Fruit fly (Drosophila melanogaster) whole organism, embryonic: ENCODE results near the gene CG14015.

Source experiments
- Awh ChIP-seq: fragments of 200-800 bp; sonication (Bioruptor generic); IDR thresholded peaks from 2 replicates; pipeline ENCODE4, ENCODE4 v1.3.6; 2022; ENCODE audit warnings: missing biosample characterization, missing genetic modification characterization
- CG10543 ChIP-seq: fragments of 200-800 bp; sonication (Bioruptor generic); optimal IDR thresholded peaks from 3 replicates; lab custom pipeline; 2017; ENCODE audit warnings: missing biosample characterization, mild to moderate bottlenecking, missing genetic modification characterization, moderate library complexity
- CG10979 ChIP-seq: fragments of 200-800 bp; sonication (Bioruptor generic); optimal IDR thresholded peaks from 2 replicates; lab custom pipeline; 2018; ENCODE audit warnings: missing biosample characterization, mild to moderate bottlenecking, missing genetic modification characterization, moderate library complexity
- CG12155 ChIP-seq: fragments of 200-800 bp; sonication (Bioruptor generic); optimal IDR thresholded peaks from 3 replicates; lab custom pipeline; 2016; ENCODE audit warnings: missing biosample characterization, missing genetic modification characterization
- CG13424 ChIP-seq: fragments of 200-800 bp; sonication (Bioruptor generic); optimal IDR thresholded peaks from 2 replicates; lab custom pipeline; 2019; ENCODE audit warnings: missing biosample characterization, mild to moderate bottlenecking, missing genetic modification characterization, moderate library complexity
- CG14860 ChIP-seq: fragments of 200-800 bp; sonication (Bioruptor generic); IDR thresholded peaks from 3 replicates; pipeline ENCODE4 v1.3.6; 2022; ENCODE audit warnings: missing biosample characterization, missing genetic modification characterization; ENCODE audit not compliant: partially characterized antibody
- CG17829 ChIP-seq: fragments of 200-800 bp; optimal IDR thresholded peaks from 2 replicates; lab custom pipeline; 2019; ENCODE audit warnings: missing biosample characterization, mild to moderate bottlenecking, missing genetic modification characterization, moderate library complexity
- CG18476 ChIP-seq: fragments of 200-800 bp; sonication (Bioruptor generic); optimal IDR thresholded peaks from 2 replicates; lab custom pipeline; 2016; ENCODE audit warnings: missing biosample characterization, mild to moderate bottlenecking, missing genetic modification characterization
- CG2712 ChIP-seq: fragments of 200-800 bp; optimal IDR thresholded peaks from 3 replicates; lab custom pipeline; 2019; ENCODE audit warnings: missing biosample characterization, mild to moderate bottlenecking, missing genetic modification characterization, moderate library complexity
- CG3065 ChIP-seq: fragments of 200-800 bp; sonication (Bioruptor generic); optimal IDR thresholded peaks from 2 replicates; lab custom pipeline; 2016; ENCODE audit warnings: missing biosample characterization, missing genetic modification characterization
- CG32532 ChIP-seq: fragments of 200-800 bp; sonication (Bioruptor generic); IDR thresholded peaks from 2 replicates; pipeline ENCODE4 v1.3.6; 2022; ENCODE audit warnings: missing biosample characterization, missing genetic modification characterization
- CG5245 ChIP-seq: fragments of 200-800 bp; sonication (Bioruptor generic); optimal IDR thresholded peaks from 3 replicates; lab custom pipeline; 2016; ENCODE audit warnings: missing biosample characterization, missing genetic modification characterization
- CG6791 ChIP-seq: fragments of 200-800 bp; sonication (Bioruptor generic); IDR thresholded peaks from 3 replicates; pipeline ENCODE4 v1.3.6; 2022; ENCODE audit warnings: missing biosample characterization, missing genetic modification characterization; ENCODE audit not compliant: partially characterized antibody
- CG7786 ChIP-seq: fragments of 200-800 bp; sonication (Bioruptor generic); optimal IDR thresholded peaks from 2 replicates; lab custom pipeline; 2016; ENCODE audit warnings: missing biosample characterization, missing genetic modification characterization
- CG8281 ChIP-seq: fragments of 200-800 bp; sonication (Bioruptor generic); optimal IDR thresholded peaks from 2 replicates; lab custom pipeline; 2018; ENCODE audit warnings: missing biosample characterization, mild to moderate bottlenecking, missing genetic modification characterization, moderate library complexity
- CG8924 ChIP-seq: fragments of 200-800 bp; optimal IDR thresholded peaks from 3 replicates; lab custom pipeline; 2019; ENCODE audit warnings: missing biosample characterization, mild to moderate bottlenecking, missing genetic modification characterization, moderate library complexity
- CkIIα-i1 ChIP-seq: fragments of 200-800 bp; sonication (Bioruptor generic); IDR thresholded peaks from 2 replicates; pipeline ENCODE4 v1.3.6; 2022; ENCODE audit warnings: missing biosample characterization, missing genetic modification characterization
- CoRest ChIP-seq: fragments of 200-800 bp; sonication (Bioruptor generic); optimal IDR thresholded peaks from 3 replicates; lab custom pipeline; 2018; ENCODE audit warnings: missing biosample characterization, mild to moderate bottlenecking, missing genetic modification characterization, moderate library complexity
- D19A ChIP-seq: fragments of 200-800 bp; optimal IDR thresholded peaks from 3 replicates; lab custom pipeline; 2019; ENCODE audit warnings: missing biosample characterization, mild to moderate bottlenecking, missing genetic modification characterization, moderate library complexity
- Dad ChIP-seq: fragments of 200-800 bp; sonication (Bioruptor generic); optimal IDR thresholded peaks from 3 replicates; lab custom pipeline; 2016; ENCODE audit warnings: missing biosample characterization, missing genetic modification characterization
- Dref ChIP-seq: fragments of 200-800 bp; sonication (Bioruptor generic); IDR thresholded peaks from 2 replicates; pipeline ENCODE4 v1.3.6; 2022; ENCODE audit warnings: missing biosample characterization, missing genetic modification characterization
- E2f1 ChIP-seq: fragments of 200-800 bp; sonication (Bioruptor generic); IDR thresholded peaks from 2 replicates; pipeline ENCODE4 v1.3.6; 2022; ENCODE audit warnings: missing biosample characterization, missing genetic modification characterization
- Elba2 ChIP-seq: fragments of 200-800 bp; sonication (Bioruptor generic); optimal IDR thresholded peaks from 3 replicates; lab custom pipeline; 2016; ENCODE audit warnings: missing biosample characterization, missing genetic modification characterization
- Ets97D ChIP-seq: fragments of 200-800 bp; sonication (Bioruptor generic); optimal IDR thresholded peaks from 3 replicates; lab custom pipeline; 2016; ENCODE audit warnings: missing biosample characterization, missing genetic modification characterization
- Hsf ChIP-seq: fragments of 200-800 bp; sonication (Bioruptor generic); optimal IDR thresholded peaks from 3 replicates; lab custom pipeline; 2016; ENCODE audit warnings: missing biosample characterization, missing genetic modification characterization
- Mad ChIP-seq: fragments of 200-800 bp; sonication (Bioruptor generic); optimal IDR thresholded peaks from 2 replicates; lab custom pipeline; 2016; ENCODE audit warnings: missing biosample characterization, missing genetic modification characterization
- Max ChIP-seq: fragments of 200-800 bp; sonication (Bioruptor generic); optimal IDR thresholded peaks from 2 replicates; lab custom pipeline; 2016; ENCODE audit warnings: missing biosample characterization, mild to moderate bottlenecking, missing genetic modification characterization
- Meics ChIP-seq: fragments of 200-800 bp; sonication (Bioruptor generic); optimal IDR thresholded peaks from 2 replicates; lab custom pipeline; 2017; ENCODE audit warnings: missing biosample characterization, mild to moderate bottlenecking, missing genetic modification characterization
- Six4 ChIP-seq: fragments of 200-800 bp; sonication (Bioruptor generic); optimal IDR thresholded peaks from 2 replicates; lab custom pipeline; 2016; ENCODE audit warnings: missing biosample characterization, missing genetic modification characterization
- Trl ChIP-seq, 3 experiments: fragments of >200 bp in 2 of 3; fragments of 200-800 bp in 1 of 3; sonication (Bioruptor generic) in 1 of 3; optimal IDR thresholded peaks; 2 replicates in 1 of 3; 3 replicates in 2 of 3; lab custom pipeline; 2016 to 2017; ENCODE audit warnings: missing biosample characterization in 1 of 3, missing genetic modification characterization in 1 of 3
- ase ChIP-seq: fragments of 200-800 bp; sonication (Bioruptor generic); IDR thresholded peaks from 3 replicates; pipeline ENCODE4 v1.3.6; 2022; ENCODE audit warnings: missing biosample characterization, missing genetic modification characterization
- btn ChIP-seq: fragments of 200-800 bp; sonication (Bioruptor generic); optimal IDR thresholded peaks from 2 replicates; lab custom pipeline; 2016; ENCODE audit warnings: missing biosample characterization, missing genetic modification characterization
- crc ChIP-seq: fragments of 200-800 bp; sonication (Bioruptor generic); optimal IDR thresholded peaks from 2 replicates; lab custom pipeline; 2016; ENCODE audit warnings: missing biosample characterization, missing genetic modification characterization
- dmrt99B ChIP-seq: fragments of 200-800 bp; sonication (Bioruptor generic); optimal IDR thresholded peaks from 2 replicates; lab custom pipeline; 2018; ENCODE audit warnings: missing biosample characterization, mild to moderate bottlenecking, missing genetic modification characterization, moderate library complexity
- eyg ChIP-seq: fragments of 200-800 bp; sonication (Bioruptor generic); optimal IDR thresholded peaks from 3 replicates; lab custom pipeline; 2016; ENCODE audit warnings: missing biosample characterization, missing genetic modification characterization
- fd96Cb ChIP-seq: fragments of 200-800 bp; sonication (Bioruptor generic); optimal IDR thresholded peaks from 2 replicates; lab custom pipeline; 2018; ENCODE audit warnings: missing biosample characterization, mild to moderate bottlenecking, missing genetic modification characterization, moderate library complexity
- ftz-f1 ChIP-seq: fragments of 200-800 bp; sonication (Bioruptor generic); optimal IDR thresholded peaks from 2 replicates; lab custom pipeline; 2016; ENCODE audit warnings: missing biosample characterization, missing genetic modification characterization
- fu2 ChIP-seq: fragments of 200-800 bp; sonication (Bioruptor generic); optimal IDR thresholded peaks from 2 replicates; lab custom pipeline; 2016; ENCODE audit warnings: missing biosample characterization, missing genetic modification characterization
- grn ChIP-seq: fragments of 200-800 bp; sonication (Bioruptor generic); optimal IDR thresholded peaks from 3 replicates; lab custom pipeline; 2017; ENCODE audit warnings: missing biosample characterization, missing genetic modification characterization
- ind ChIP-seq: fragments of 200-800 bp; sonication (Bioruptor generic); optimal IDR thresholded peaks from 3 replicates; lab custom pipeline; 2016; ENCODE audit warnings: missing biosample characterization, missing genetic modification characterization
- jing ChIP-seq: fragments of 200-800 bp; sonication (Bioruptor generic); optimal IDR thresholded peaks from 2 replicates; lab custom pipeline; 2018; ENCODE audit warnings: missing biosample characterization, mild to moderate bottlenecking, missing genetic modification characterization
- lilli ChIP-seq: fragments of 200-800 bp; sonication (Bioruptor generic); optimal IDR thresholded peaks from 3 replicates; lab custom pipeline; 2016; ENCODE audit warnings: missing biosample characterization, missing genetic modification characterization
- mirr ChIP-seq: fragments of 200-800 bp; sonication (Bioruptor generic); optimal IDR thresholded peaks from 3 replicates; lab custom pipeline; 2018; ENCODE audit warnings: missing biosample characterization, mild to moderate bottlenecking, missing genetic modification characterization
- mld ChIP-seq: fragments of 200-800 bp; sonication (Bioruptor generic); IDR thresholded peaks from 3 replicates; pipeline ENCODE4 v1.3.6; 2022; ENCODE audit warnings: missing biosample characterization, missing genetic modification characterization; ENCODE audit not compliant: partially characterized antibody
- pan ChIP-seq, 4 experiments: fragments of >200 bp in 3 of 4; fragments of 200-800 bp in 1 of 4; sonication (Bioruptor generic) in 1 of 4; optimal IDR thresholded peaks in 3 of 4; IDR thresholded peaks in 1 of 4; 2 replicates each; pipeline versions ENCODE4 v1.3.6 to Lab custom; 2017 to 2022; ENCODE audit warnings: missing biosample characterization in 2 of 4, missing genetic modification characterization in 2 of 4, mixed read lengths in 1 of 4
- pho ChIP-seq: fragments of 200-800 bp; sonication (Bioruptor generic); optimal IDR thresholded peaks from 2 replicates; lab custom pipeline; 2016; ENCODE audit warnings: missing biosample characterization, missing genetic modification characterization
- row ChIP-seq: fragments of 200-800 bp; sonication (Bioruptor generic); IDR thresholded peaks from 3 replicates; pipeline ENCODE4 v1.3.6; 2022; ENCODE audit warnings: missing biosample characterization, missing genetic modification characterization
- sd ChIP-seq: fragments of 200-800 bp; sonication (Bioruptor generic); optimal IDR thresholded peaks from 3 replicates; lab custom pipeline; 2018; ENCODE audit warnings: missing biosample characterization, mild to moderate bottlenecking, missing genetic modification characterization, moderate library complexity
- tna ChIP-seq: fragments of 200-800 bp; sonication (Bioruptor generic); IDR thresholded peaks from 2 replicates; pipeline ENCODE4 v1.3.6; 2022; ENCODE audit warnings: missing biosample characterization, missing genetic modification characterization; ENCODE audit not compliant: partially characterized antibody
- twi ChIP-seq: fragments of 200-800 bp; optimal IDR thresholded peaks from 2 replicates; lab custom pipeline; 2019; ENCODE audit warnings: missing biosample characterization, mild to moderate bottlenecking, missing genetic modification characterization, moderate library complexity

CG14015 gene

DNA sequence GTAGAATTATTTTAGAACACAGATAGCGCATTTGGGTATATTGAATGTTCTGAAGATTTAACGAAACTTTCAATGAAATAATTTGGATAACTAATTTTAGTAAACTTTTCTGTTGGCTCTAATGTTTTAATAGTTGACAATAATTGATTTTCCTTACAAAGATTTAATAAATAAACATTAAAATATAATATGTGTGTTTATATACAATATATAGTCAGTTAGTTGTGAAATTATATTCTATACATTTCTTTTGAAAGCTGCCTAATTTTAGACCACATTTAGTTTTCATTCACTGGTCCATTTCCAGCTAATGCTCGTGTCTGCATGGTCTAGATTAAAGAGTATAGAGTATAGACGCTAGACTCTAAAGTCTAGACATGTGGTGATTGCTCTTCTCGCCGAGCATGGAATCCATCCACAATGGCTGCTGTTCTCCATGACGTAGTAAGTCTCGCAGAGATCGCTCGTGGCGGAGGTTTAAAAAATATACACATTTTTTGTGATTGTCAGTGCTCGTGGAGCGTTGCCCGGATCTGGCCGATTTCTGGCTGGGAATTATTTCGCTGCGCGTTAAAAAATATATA, 19.9 kb upstream of the CG14015 start, which contains the start of gene GluRIIB:
GluRIIB (plus strand) TSS at position 534 of the 584 bp plus-strand sequence.
- TF ChIP-seq pho (GFP tag; lab: Kevin White, UChicago), result no peak
- no peak for TF ChIP-seq Ets97D (GFP tag; lab: Kevin White, UChicago)
- no peak for TF ChIP-seq CG8281 (tag; lab: Kevin White, UChicago)
- no peak for TF ChIP-seq eyg (GFP tag; lab: Kevin White, UChicago)
- no peak for TF ChIP-seq jing (GFP tag; lab: Kevin White, UChicago)
- TF ChIP-seq lilli (GFP tag; lab: Kevin White, UChicago), result no peak
- no peak for TF ChIP-seq CG7786
- TF ChIP-seq CG14860, result no peak
- TF ChIP-seq Trl (optimal IDR thresholded peaks at IDR 0.05; lab: Kevin White, UChicago), result peak; percentile 3 to 5
- no peak for TF ChIP-seq Trl (GFP tag; optimal IDR thresholded peaks at IDR 0.05; lab: Kevin White, UChicago)
- TF ChIP-seq Hsf (GFP tag; lab: Kevin White, UChicago), result no peak
- peak; percentile 56 for TF ChIP-seq dmrt99B (tag; lab: Kevin White, UChicago)
- no peak for TF ChIP-seq Dad
- TF ChIP-seq mld, result no peak
- TF ChIP-seq Mad (GFP tag; lab: Kevin White, UChicago), result no peak
- TF ChIP-seq fd96Cb (tag; lab: Kevin White, UChicago), result no peak
- TF ChIP-seq mirr (GFP tag; lab: Kevin White, UChicago), result no peak
- no peak for TF ChIP-seq CG3065 (GFP tag; lab: Kevin White, UChicago)
- no peak for TF ChIP-seq CG6791
- no peak for TF ChIP-seq CkIIα-i1 (GFP tag; lab: Robert Waterston, UW)
- no peak for TF ChIP-seq CG18476 (GFP tag; lab: Kevin White, UChicago)
- no peak for TF ChIP-seq CG5245 (GFP tag; lab: Kevin White, UChicago)
- TF ChIP-seq twi (tag; lab: Kevin White, UChicago), result peak; percentile 23
- TF ChIP-seq CG17829 (tag; lab: Kevin White, UChicago), result peak; percentile 8
- TF ChIP-seq CG13424, result peak; percentile 52
- TF ChIP-seq btn (GFP tag; lab: Kevin White, UChicago), result no peak
- TF ChIP-seq grn (GFP tag; lab: Kevin White, UChicago), result no peak
- no peak for TF ChIP-seq tna
- TF ChIP-seq CG8924, result peak; percentile 25
- peak; percentile 34 for TF ChIP-seq CG10543
- TF ChIP-seq Six4 (GFP tag; lab: Kevin White, UChicago), result no peak
- peak; percentile 54 for TF ChIP-seq CG2712 (tag; lab: Kevin White, UChicago)
- TF ChIP-seq CG12155 (GFP tag; lab: Kevin White, UChicago), result no peak
- no peak for TF ChIP-seq ftz-f1
- no peak for TF ChIP-seq crc (GFP tag; lab: Kevin White, UChicago)
- peak; percentile 94 for TF ChIP-seq D19A (tag; lab: Kevin White, UChicago)
- no peak for TF ChIP-seq Awh (GFP tag; lab: Robert Waterston, UW)
- no peak for TF ChIP-seq Elba2
- no peak for TF ChIP-seq ind (GFP tag; lab: Kevin White, UChicago)
- no peak for TF ChIP-seq ase (GFP tag; lab: Robert Waterston, UW)
- TF ChIP-seq Dref, result no peak
- peak; percentile 26; the same call in 1 of the 3 replicates for TF ChIP-seq row (GFP tag; lab: Robert Waterston, UW)
- no peak for TF ChIP-seq fu2 (GFP tag; lab: Kevin White, UChicago)
- peak; percentile 36 for TF ChIP-seq CoRest (tag; lab: Kevin White, UChicago)
- TF ChIP-seq Max (GFP tag; lab: Kevin White, UChicago), result no peak
- no peak for TF ChIP-seq Meics (GFP tag; lab: Kevin White, UChicago)
- TF ChIP-seq pan (optimal IDR thresholded peaks at IDR 0.05; lab: Kevin White, UChicago), result no peak
- no peak for TF ChIP-seq pan (GFP tag; optimal IDR thresholded peaks at IDR 0.05 in 1 of 2, IDR thresholded peaks at IDR 0.05 in 1 of 2)
- peak; percentile 16 for TF ChIP-seq sd
- TF ChIP-seq E2f1 (GFP tag; lab: Robert Waterston, UW), result no peak
- TF ChIP-seq CG10979 (tag; lab: Kevin White, UChicago), result peak; percentile 42
- no peak for TF ChIP-seq CG32532 (GFP tag; lab: Robert Waterston, UW)
